Worm (Caenorhabditis elegans): ENCODE measurements around the gene W07A12.4.

Gene W07A12.4

ce11 chrII:9161023-9161422 is 15.0 kb downstream of the W07A12.4 start, which contains the start of gene rhy-1:
Gene rhy-1 (plus strand): TSS chrII:9161379.
- TF ChIP-seq C08G9.2 (tag; optimal IDR thresholded peaks at IDR 0.05) = no peak
- no peak for TF ChIP-seq sox-2 (GFP tag; IDR thresholded peaks at IDR 0.05)
- TF ChIP-seq ref-2 (tag; optimal IDR thresholded peaks at IDR 0.05) = no peak
- TF ChIP-seq unc-86 (tag; optimal IDR thresholded peaks at IDR 0.05) = no peak
- no peak for TF ChIP-seq ceh-24 (tag; optimal IDR thresholded peaks at IDR 0.05)
- no peak for TF ChIP-seq dve-1 (tag; optimal IDR thresholded peaks at IDR 0.05)
- TF ChIP-seq hlh-13 (GFP tag; optimal IDR thresholded peaks at IDR 0.05) = no peak
- no peak for TF ChIP-seq gmeb-2 (tag; optimal IDR thresholded peaks at IDR 0.05)
- no peak for TF ChIP-seq eyg-1 (tag; optimal IDR thresholded peaks at IDR 0.05)
- no peak for TF ChIP-seq Y22D7AL.16 (tag; optimal IDR thresholded peaks at IDR 0.05)
- TF ChIP-seq ahr-1 (tag; optimal IDR thresholded peaks at IDR 0.05) = no peak
- TF ChIP-seq ceh-48 (tag; optimal IDR thresholded peaks at IDR 0.05) = no peak
- no peak for TF ChIP-seq ceh-34 (tag; optimal IDR thresholded peaks at IDR 0.05)
- no peak for TF ChIP-seq nfya-1 (tag; optimal IDR thresholded peaks at IDR 0.05)

- no peak for TF ChIP-seq K02D7.2 (tag; optimal IDR thresholded peaks at IDR 0.05)
- TF ChIP-seq ama-1 (optimal IDR thresholded peaks at IDR 0.05) = peak; percentile 52
- TF ChIP-seq unc-3 (GFP tag; conservative IDR thresholded peaks at IDR 0.05) = no peak
- TF ChIP-seq unc-3 (tag; optimal IDR thresholded peaks at IDR 0.05) = no peak
- no peak for TF ChIP-seq lim-6 (tag; optimal IDR thresholded peaks at IDR 0.05)
- TF ChIP-seq eyg-1 (tag; optimal IDR thresholded peaks at IDR 0.05) = no peak
- TF ChIP-seq elt-4 (tag; optimal IDR thresholded peaks at IDR 0.05) = no peak
- no peak for TF ChIP-seq ets-4 (tag; optimal IDR thresholded peaks at IDR 0.05)
- TF ChIP-seq nhr-232 (tag; optimal IDR thresholded peaks at IDR 0.05) = no peak
Measured at ce11 chrII:9163348-9163747, 17.3 kb downstream of the W07A12.4 start.

ce11 chrII:9165762-9166460 is 19.9 kb downstream of the W07A12.4 start, which contains the start of gene W07A12.8:
Gene W07A12.8 (minus strand): TSS chrII:9165812.
- TF ChIP-seq fkh-6 (tag; optimal IDR thresholded peaks at IDR 0.05) (no peak), unc-42 (tag; optimal IDR thresholded peaks at IDR 0.05) (peak; percentile 28)

ce11 chrII:9167730-9168129 is 21.7 kb downstream of the W07A12.4 start, which contains the start of gene T23G7.3:
Gene T23G7.3 (minus strand): TSS chrII:9167830.
- TF ChIP-seq pqm-1 (tag; optimal IDR thresholded peaks at IDR 0.05) (no peak), ceh-24 (tag; optimal IDR thresholded peaks at IDR 0.05) (no peak), ceh-14 (tag; optimal IDR thresholded peaks at IDR 0.05) (no peak), tbx-7 (tag; optimal IDR thresholded peaks at IDR 0.05) (no peak), K09A11.1 (tag; optimal IDR thresholded peaks at IDR 0.05; ENCODE audit: insufficient read depth) (no peak), tbx-2 (tag; optimal IDR thresholded peaks at IDR 0.05) (no peak), pha-2 (tag; optimal IDR thresholded peaks at IDR 0.05) (no peak), C08G9.2 (tag; optimal IDR thresholded peaks at IDR 0.05) (no peak), F13H6.1 (tag; optimal IDR thresholded peaks at IDR 0.05) (no peak), pag-3 (tag; optimal IDR thresholded peaks at IDR 0.05; ENCODE audit: borderline replicate concordance) (no peak), ceh-18 (tag; optimal IDR thresholded peaks at IDR 0.05) (no peak), hlh-15 (tag; optimal IDR thresholded peaks at IDR 0.05) (no peak), unc-86 (tag; optimal IDR thresholded peaks at IDR 0.05) (no peak), pat-9 (tag; optimal IDR thresholded peaks at IDR 0.05) (no peak), hlh-8 (tag; optimal IDR thresholded peaks at IDR 0.05) (no peak), dmd-4 (tag; optimal IDR thresholded peaks at IDR 0.05; ENCODE audit: borderline replicate concordance) (no peak), lim-6 (tag; optimal IDR thresholded peaks at IDR 0.05) (no peak)
